Fruit fly (Drosophila melanogaster) Kc167 (cell line): ENCODE data around the gene park.

Experiments
- Myc ChIP-seq: fragments of >200 bp; optimal IDR thresholded peaks from 2 replicates; lab custom pipeline; 2017; ENCODE audit warnings: missing external identifiers
- psq ChIP-seq: fragments of >200 bp; optimal IDR thresholded peaks from 2 replicates; lab custom pipeline; 2017; ENCODE audit warnings: missing external identifiers
- ttk ChIP-seq: sonication (Bioruptor generic); optimal IDR thresholded peaks from 2 replicates; lab custom pipeline; 2017; ENCODE audit warnings: missing external identifiers

DNA sequence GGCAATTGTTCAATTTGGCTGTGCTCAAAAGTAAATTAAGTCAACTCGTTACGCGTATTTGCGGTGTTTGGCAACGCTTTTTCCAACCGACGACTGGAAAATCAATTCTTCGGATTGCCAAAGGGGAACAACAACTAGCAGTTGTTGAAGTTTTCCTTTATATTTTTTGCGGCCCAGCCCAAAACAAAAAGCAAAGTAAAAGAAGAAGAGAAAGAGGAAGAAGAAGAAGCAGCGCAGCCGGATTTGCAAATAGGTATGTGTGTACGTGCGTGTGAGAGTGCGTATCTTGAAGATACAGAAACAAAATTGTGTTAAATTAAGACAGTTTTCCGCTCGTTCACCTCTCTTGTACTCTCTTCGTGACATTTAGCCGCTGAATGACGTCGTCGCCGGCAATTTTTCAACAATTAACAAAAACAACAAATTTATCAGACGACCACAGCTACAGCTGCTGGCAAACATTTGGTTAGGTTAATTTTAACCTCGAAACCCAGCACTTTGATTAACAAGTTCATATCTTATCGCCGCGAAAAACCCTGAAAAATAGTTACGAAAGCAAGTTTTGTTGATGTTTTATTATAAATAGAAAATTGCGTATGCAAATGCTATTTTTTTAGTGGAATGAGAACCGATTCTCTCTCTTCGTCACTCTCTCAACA is 20.2 kb downstream of the park start:
- TF ChIP-seq ttk (lab: Kevin White, UChicago) (no peak), psq (lab: Kevin White, UChicago) (no peak), Myc (no peak)
